Fruit fly (Drosophila melanogaster): Measurements from ENCODE around the gene msi.

msi gene

DNA sequence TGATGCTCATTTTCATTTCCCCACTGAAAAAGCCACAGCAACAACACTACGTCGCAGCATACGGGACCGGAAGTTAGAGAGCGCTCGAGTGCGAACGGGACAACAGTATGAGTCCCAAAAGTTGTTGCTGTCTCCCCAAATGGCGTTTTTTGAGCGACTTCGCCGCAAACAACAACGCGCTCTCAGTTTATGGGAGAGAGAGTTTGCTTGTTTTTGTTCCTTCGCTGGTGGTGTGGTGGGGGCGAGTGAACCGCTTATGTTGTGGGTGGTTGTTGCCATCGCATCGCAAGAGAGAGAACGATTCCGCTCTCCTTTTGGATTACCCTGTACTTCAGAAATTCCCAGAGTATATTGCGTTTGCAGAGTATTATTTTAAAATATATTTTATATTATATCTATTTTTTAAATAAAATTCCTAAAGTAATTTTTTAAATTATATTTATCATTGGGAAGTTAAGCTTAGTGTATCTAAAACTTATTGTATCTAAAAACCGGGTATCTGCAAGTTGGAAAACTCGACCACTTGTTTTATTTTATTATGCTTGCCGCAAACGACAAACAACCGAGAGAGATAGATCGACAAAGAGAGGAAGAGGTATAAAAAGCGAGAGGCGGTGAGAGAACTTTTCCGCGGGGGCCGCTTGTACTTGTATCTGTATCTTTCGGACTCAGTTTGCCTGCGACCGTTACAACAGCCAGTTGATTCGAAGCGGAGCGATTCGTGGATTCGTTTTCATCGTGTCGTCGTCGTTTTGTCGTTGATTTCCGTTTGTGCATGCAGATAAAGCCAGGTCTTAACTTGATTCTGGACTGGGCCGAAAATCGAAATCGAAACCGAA lies at the start of gene msi (continued):
- TF ChIP-seq CG31441 (GFP tag; IDR thresholded peaks at IDR 0.05) (peak; percentile 100), CG10209 (GFP tag; optimal IDR thresholded peaks at IDR 0.05) (peak; percentile 99), pfk (GFP tag; optimal IDR thresholded peaks at IDR 0.05) (peak; percentile 33), CG4854 (GFP tag; optimal IDR thresholded peaks at IDR 0.05) (peak; percentile 70), Hr39 (optimal IDR thresholded peaks at IDR 0.05) (no peak), NC2β (GFP tag; optimal IDR thresholded peaks at IDR 0.05) (peak; percentile 29), CG8478 (optimal IDR thresholded peaks at IDR 0.05) (no peak), CG17186 (GFP tag; optimal IDR thresholded peaks at IDR 0.05) (peak; percentile 54), sisA (GFP tag; IDR thresholded peaks at IDR 0.05) (peak; percentile 99), slp2 (GFP tag; optimal IDR thresholded peaks at IDR 0.05) (peak; percentile 71), CG1792 (GFP tag; optimal IDR thresholded peaks at IDR 0.05) (peak; percentile 56), fd3F (GFP tag; optimal IDR thresholded peaks at IDR 0.05) (peak; percentile 99), YL-1 (GFP tag; optimal IDR thresholded peaks at IDR 0.05) (peak; percentile 95), abd-A (tag; optimal IDR thresholded peaks at IDR 0.05) (peak; percentile 97), mirr (GFP tag; optimal IDR thresholded peaks at IDR 0.05) (peak; percentile 89), nerfin-2 (GFP tag; IDR thresholded peaks at IDR 0.05; ENCODE audit: partially characterized antibody) (no peak), CG6175 (GFP tag; IDR thresholded peaks at IDR 0.05) (peak; percentile 98), Dek (tag; optimal IDR thresholded peaks at IDR 0.05) (peak; percentile 99), tap (tag; optimal IDR thresholded peaks at IDR 0.05) (peak; percentile 98), CG7556 (GFP tag; optimal IDR thresholded peaks at IDR 0.05) (peak; percentile 100), CG8944 (GFP tag; optimal IDR thresholded peaks at IDR 0.05) (peak; percentile 74), B-H1 (GFP tag; IDR thresholded peaks at IDR 0.05) (peak; percentile 98), CG14667 (GFP tag; IDR thresholded peaks at IDR 0.05) (peak; percentile 99), CG15514 (GFP tag; optimal IDR thresholded peaks at IDR 0.05) (peak; percentile 93), CG9817 (tag; optimal IDR thresholded peaks at IDR 0.05) (peak; percentile 97), GATAe (GFP tag; conservative IDR thresholded peaks at IDR 0.05) (peak; percentile 96), sug (tag; optimal IDR thresholded peaks at IDR 0.05) (peak; percentile 98), sr (GFP tag; IDR thresholded peaks at IDR 0.05) (peak; percentile 94), CG31365 (tag; optimal IDR thresholded peaks at IDR 0.05) (peak; percentile 62), E2f1 (GFP tag; IDR thresholded peaks at IDR 0.05) (peak; percentile 99), zf30C (GFP tag; optimal IDR thresholded peaks at IDR 0.05) (no peak), wdn (GFP tag; IDR thresholded peaks at IDR 0.05) (peak; percentile 96), CG6272 (GFP tag; IDR thresholded peaks at IDR 0.05) (peak; percentile 99), Oli (tag; optimal IDR thresholded peaks at IDR 0.05) (peak; percentile 100), luna (GFP tag; optimal IDR thresholded peaks at IDR 0.05) (peak; percentile 33), CG13624 (GFP tag; optimal IDR thresholded peaks at IDR 0.05) (peak; percentile 69), Pdp1 (GFP tag; optimal IDR thresholded peaks at IDR 0.05) (peak; percentile 69 to 80), CG8924 (tag; optimal IDR thresholded peaks at IDR 0.05) (peak; percentile 100), Doc2 (GFP tag; IDR thresholded peaks at IDR 0.05) (peak; percentile 94), Dip2 (GFP tag; IDR thresholded peaks at IDR 0.05) (peak; percentile 71), Sry-β (GFP tag; optimal IDR thresholded peaks at IDR 0.05) (peak; percentile 83), ttk (GFP tag; IDR thresholded peaks at IDR 0.05) (peak; percentile 99), CG30403 (GFP tag; optimal IDR thresholded peaks at IDR 0.05) (peak; percentile 96), CG14050 (GFP tag; IDR thresholded peaks at IDR 0.05) (peak; percentile 97), Ravus (GFP tag; IDR thresholded peaks at IDR 0.05) (peak; percentile 97), HLH54F (GFP tag; optimal IDR thresholded peaks at IDR 0.05) (peak; percentile 69), CG14014 (GFP tag; IDR thresholded peaks at IDR 0.05) (peak; percentile 98), CG6791 (GFP tag; IDR thresholded peaks at IDR 0.05; ENCODE audit: partially characterized antibody) (peak; percentile 54; the same call in 2 of the 3 replicates)
